Fruit fly (Drosophila melanogaster): ENCODE data around the gene dls.

dls gene

dm6 chr3L:16189925-16190231, 11.2 kb upstream of the dls start:
- TF ChIP-seq GATAd (GFP tag; optimal IDR thresholded peaks at IDR 0.05) (no peak), CG9705 (GFP tag; optimal IDR thresholded peaks at IDR 0.05) (no peak), lola (GFP tag; optimal IDR thresholded peaks at IDR 0.05) (no peak), Dfd (GFP tag; optimal IDR thresholded peaks at IDR 0.05) (no peak), fru (GFP tag; optimal IDR thresholded peaks at IDR 0.05) (peak; percentile 13), Hnf4 (GFP tag; optimal IDR thresholded peaks at IDR 0.05) (peak; percentile 55), br (GFP tag; optimal IDR thresholded peaks at IDR 0.05) (peak; percentile 23), Jra (GFP tag; optimal IDR thresholded peaks at IDR 0.05) (no peak), foxo (GFP tag; optimal IDR thresholded peaks at IDR 0.05) (peak in 1 of 2 experiments; percentile 11), Dif (GFP tag; optimal IDR thresholded peaks at IDR 0.05; ENCODE audit: partially characterized antibody) (peak; percentile 31), Rel (GFP tag; optimal IDR thresholded peaks at IDR 0.05) (no peak), Rel (tag; optimal IDR thresholded peaks at IDR 0.05) (peak; percentile 14), Hr83 (GFP tag; optimal IDR thresholded peaks at IDR 0.05; ENCODE audit: poor library complexity, severe bottlenecking) (peak; percentile 7), N (GFP tag; optimal IDR thresholded peaks at IDR 0.05) (no peak)

dm6 chr3L:16190885-16191284, 10.2 kb upstream of the dls start:
- TF ChIP-seq lola (GFP tag; optimal IDR thresholded peaks at IDR 0.05) (no peak), sv (GFP tag; optimal IDR thresholded peaks at IDR 0.05) (no peak), pan (optimal IDR thresholded peaks at IDR 0.05) (no peak), Myc (optimal IDR thresholded peaks at IDR 0.05) (no peak), br (GFP tag; optimal IDR thresholded peaks at IDR 0.05) (peak; percentile 49), GATAd (GFP tag; optimal IDR thresholded peaks at IDR 0.05) (no peak), foxo (GFP tag; optimal IDR thresholded peaks at IDR 0.05) (peak in 1 of 2 experiments; percentile 37), ey (GFP tag; optimal IDR thresholded peaks at IDR 0.05) (peak; percentile 9), Sp1 (GFP tag; optimal IDR thresholded peaks at IDR 0.05) (peak; percentile 50), fru (GFP tag; optimal IDR thresholded peaks at IDR 0.05) (peak; percentile 28), Jra (GFP tag; optimal IDR thresholded peaks at IDR 0.05) (peak; percentile 9), dsf (GFP tag; optimal IDR thresholded peaks at IDR 0.05; ENCODE audit: borderline replicate concordance) (no peak), HLH106 (tag; optimal IDR thresholded peaks at IDR 0.05) (peak; percentile 18), brk (GFP tag; optimal IDR thresholded peaks at IDR 0.05) (no peak), OdsH (GFP tag; optimal IDR thresholded peaks at IDR 0.05) (peak; percentile 45), Vsx2 (GFP tag; optimal IDR thresholded peaks at IDR 0.05; ENCODE audit: partially characterized antibody) (peak; percentile 43), sage (GFP tag; optimal IDR thresholded peaks at IDR 0.05) (peak; percentile 30), Hr83 (GFP tag; optimal IDR thresholded peaks at IDR 0.05; ENCODE audit: poor library complexity, severe bottlenecking) (peak; percentile 22), h (GFP tag; optimal IDR thresholded peaks at IDR 0.05) (peak; percentile 54), CG9705 (GFP tag; optimal IDR thresholded peaks at IDR 0.05) (no peak), psq (GFP tag; optimal IDR thresholded peaks at IDR 0.05) (peak; percentile 0), N (GFP tag; optimal IDR thresholded peaks at IDR 0.05) (no peak), Dif (GFP tag; optimal IDR thresholded peaks at IDR 0.05; ENCODE audit: partially characterized antibody) (no peak), Dfd (GFP tag; optimal IDR thresholded peaks at IDR 0.05) (no peak), Hnf4 (GFP tag; optimal IDR thresholded peaks at IDR 0.05) (peak; percentile 61), Mio (GFP tag; optimal IDR thresholded peaks at IDR 0.05) (no peak), Rel (GFP tag; optimal IDR thresholded peaks at IDR 0.05) (no peak), Rel (tag; optimal IDR thresholded peaks at IDR 0.05) (peak; percentile 52), rgr (GFP tag; optimal IDR thresholded peaks at IDR 0.05) (peak; percentile 49), woc (GFP tag; optimal IDR thresholded peaks at IDR 0.05) (no peak), CrebA (GFP tag; optimal IDR thresholded peaks at IDR 0.05; ENCODE audit: borderline replicate concordance) (peak; percentile 73)

dm6 chr3L:16192561-16193355, 8.4 kb upstream of the dls start:
- TF ChIP-seq woc (GFP tag; optimal IDR thresholded peaks at IDR 0.05): no peak
- peak; percentile 5 for TF ChIP-seq HLH106 (tag; optimal IDR thresholded peaks at IDR 0.05)

- TF ChIP-seq h (GFP tag; optimal IDR thresholded peaks at IDR 0.05): peak; percentile 84
- no peak for TF ChIP-seq pan (optimal IDR thresholded peaks at IDR 0.05)
- TF ChIP-seq jim (GFP tag; optimal IDR thresholded peaks at IDR 0.05): peak; percentile 45
- TF ChIP-seq Hr78 (GFP tag; optimal IDR thresholded peaks at IDR 0.05): no peak
- peak; percentile 4 for TF ChIP-seq brk (GFP tag; optimal IDR thresholded peaks at IDR 0.05)
- TF ChIP-seq sv (GFP tag; optimal IDR thresholded peaks at IDR 0.05): no peak
- no peak for TF ChIP-seq Myc (optimal IDR thresholded peaks at IDR 0.05)
- peak; percentile 56 for TF ChIP-seq Hnf4 (GFP tag; optimal IDR thresholded peaks at IDR 0.05)
- TF ChIP-seq Mio (GFP tag; optimal IDR thresholded peaks at IDR 0.05): peak; percentile 20
- TF ChIP-seq dmrt93B (GFP tag; optimal IDR thresholded peaks at IDR 0.05): peak; percentile 48
- peak in 1 of 2 experiments; percentile 58 for TF ChIP-seq foxo (GFP tag; optimal IDR thresholded peaks at IDR 0.05)
- TF ChIP-seq rgr (GFP tag; optimal IDR thresholded peaks at IDR 0.05): peak; percentile 81
- TF ChIP-seq HLH106 (tag; optimal IDR thresholded peaks at IDR 0.05): peak; percentile 42
- no peak for TF ChIP-seq dl (GFP tag; optimal IDR thresholded peaks at IDR 0.05; ENCODE audit: insufficient read depth in 1 of 2, partially characterized antibody in 2 of 2)
- TF ChIP-seq psq (GFP tag; optimal IDR thresholded peaks at IDR 0.05): peak; percentile 79
- peak; percentile 68 for TF ChIP-seq br (GFP tag; optimal IDR thresholded peaks at IDR 0.05)
- TF ChIP-seq ey (GFP tag; optimal IDR thresholded peaks at IDR 0.05): peak; percentile 42
- TF ChIP-seq sage (GFP tag; optimal IDR thresholded peaks at IDR 0.05): peak; percentile 33
- TF ChIP-seq usp (GFP tag; optimal IDR thresholded peaks at IDR 0.05): no peak
- peak; percentile 81 for TF ChIP-seq OdsH (GFP tag; optimal IDR thresholded peaks at IDR 0.05)
- TF ChIP-seq tai (GFP tag; optimal IDR thresholded peaks at IDR 0.05): peak; percentile 76
- TF ChIP-seq GATAd (GFP tag; optimal IDR thresholded peaks at IDR 0.05): no peak
- TF ChIP-seq Dfd (GFP tag; optimal IDR thresholded peaks at IDR 0.05): no peak
- peak; percentile 60 for TF ChIP-seq woc (GFP tag; optimal IDR thresholded peaks at IDR 0.05)
Measured at dm6 chr3L:16193851-16194709, 7.0 kb upstream of the dls start.

All from whole organism, wandering third instar larva.